Fruit fly (Drosophila melanogaster) whole organism, embryonic: ENCODE results near the gene Naa20A.

Experiments used
- Atf6 ChIP-seq: fragments of 200-800 bp; sonication (Bioruptor generic); IDR thresholded peaks from 2 replicates; pipeline ENCODE4 v1.3.6; 2022; ENCODE audit warnings: missing biosample characterization, missing genetic modification characterization
- Awh ChIP-seq: fragments of 200-800 bp; sonication (Bioruptor generic); IDR thresholded peaks from 2 replicates; pipeline ENCODE4, ENCODE4 v1.3.6; 2022; ENCODE audit warnings: missing biosample characterization, missing genetic modification characterization
- Bdp1 ChIP-seq: fragments of 200-800 bp; sonication (Bioruptor generic); optimal IDR thresholded peaks from 3 replicates; lab custom pipeline; 2016; ENCODE audit warnings: missing biosample characterization, missing genetic modification characterization
- CG10267 ChIP-seq: fragments of 200-800 bp; sonication (Bioruptor generic); optimal IDR thresholded peaks from 2 replicates; lab custom pipeline; 2018; ENCODE audit warnings: missing biosample characterization, mild to moderate bottlenecking, missing genetic modification characterization, moderate library complexity
- CG11456 ChIP-seq: fragments of 200-800 bp; sonication (Bioruptor generic); IDR thresholded peaks from 3 replicates; pipeline ENCODE4 v1.3.6; 2022; ENCODE audit warnings: missing biosample characterization, missing genetic modification characterization
- CG12219 ChIP-seq: fragments of 200-800 bp; sonication (Bioruptor generic); optimal IDR thresholded peaks from 3 replicates; lab custom pipeline; 2018; ENCODE audit warnings: missing biosample characterization, mild to moderate bottlenecking, missing genetic modification characterization
- CG13894 ChIP-seq: fragments of 200-800 bp; sonication (Bioruptor generic); optimal IDR thresholded peaks from 3 replicates; lab custom pipeline; 2018; ENCODE audit warnings: missing biosample characterization, mild to moderate bottlenecking, missing genetic modification characterization, moderate library complexity
- CG15479 ChIP-seq: fragments of 200-800 bp; sonication (Bioruptor generic); optimal IDR thresholded peaks from 3 replicates; lab custom pipeline; 2019; ENCODE audit warnings: missing biosample characterization, mild to moderate bottlenecking, missing genetic modification characterization, moderate library complexity
- CG1647 ChIP-seq: fragments of 200-800 bp; sonication (Bioruptor generic); optimal IDR thresholded peaks from 3 replicates; lab custom pipeline; 2016; ENCODE audit warnings: missing biosample characterization, missing genetic modification characterization
- CG16779 ChIP-seq: fragments of 200-800 bp; sonication (Bioruptor generic); IDR thresholded peaks from 2 replicates; pipeline ENCODE4 v1.3.6; 2022; ENCODE audit warnings: missing biosample characterization, missing genetic modification characterization
- CG17328 ChIP-seq: fragments of 200-800 bp; sonication (Bioruptor generic); IDR thresholded peaks from 2 replicates; pipeline ENCODE4 v1.3.6; 2022; ENCODE audit warnings: missing biosample characterization, missing genetic modification characterization
- CG17829 ChIP-seq: fragments of 200-800 bp; optimal IDR thresholded peaks from 2 replicates; lab custom pipeline; 2019; ENCODE audit warnings: missing biosample characterization, mild to moderate bottlenecking, missing genetic modification characterization, moderate library complexity
- CG2129 ChIP-seq: fragments of 200-800 bp; sonication (Bioruptor generic); IDR thresholded peaks from 2 replicates; pipeline ENCODE4 v1.3.6; 2022; ENCODE audit warnings: missing biosample characterization, missing genetic modification characterization; ENCODE audit not compliant: partially characterized antibody
- CG2712 ChIP-seq: fragments of 200-800 bp; optimal IDR thresholded peaks from 3 replicates; lab custom pipeline; 2019; ENCODE audit warnings: missing biosample characterization, mild to moderate bottlenecking, missing genetic modification characterization, moderate library complexity
- CG31224 ChIP-seq: fragments of 200-800 bp; sonication (Bioruptor generic); IDR thresholded peaks from 2 replicates; pipeline ENCODE4 v1.3.6; 2022; ENCODE audit warnings: missing biosample characterization, missing genetic modification characterization
- CG31365 ChIP-seq: fragments of 200-800 bp; sonication (Bioruptor generic); optimal IDR thresholded peaks from 2 replicates; lab custom pipeline; 2018; ENCODE audit warnings: missing biosample characterization, mild to moderate bottlenecking, missing genetic modification characterization
- CG31388 ChIP-seq: fragments of 200-800 bp; sonication (Bioruptor generic); optimal IDR thresholded peaks from 2 replicates; lab custom pipeline; 2016; ENCODE audit warnings: missing biosample characterization, missing genetic modification characterization
- CG3281 ChIP-seq: fragments of 200-800 bp; sonication (Bioruptor generic); optimal IDR thresholded peaks from 3 replicates; lab custom pipeline; 2017; ENCODE audit warnings: missing biosample characterization, mild to moderate bottlenecking, missing genetic modification characterization
- CG34224 ChIP-seq: fragments of 200-800 bp; sonication (Bioruptor generic); IDR thresholded peaks from 3 replicates; pipeline ENCODE4 v1.3.6; 2022; ENCODE audit warnings: missing biosample characterization, missing genetic modification characterization; ENCODE audit not compliant: partially characterized antibody
- CG3726 ChIP-seq: fragments of 200-800 bp; sonication (Bioruptor generic); IDR thresholded peaks from 3 replicates; pipeline ENCODE4, ENCODE4 v1.3.6; 2022; ENCODE audit warnings: missing biosample characterization, missing genetic modification characterization
- Chrac-16 ChIP-seq: fragments of 200-800 bp; sonication (Bioruptor generic); optimal IDR thresholded peaks from 3 replicates; lab custom pipeline; 2016; ENCODE audit warnings: missing biosample characterization, missing genetic modification characterization
- Dip2 ChIP-seq: fragments of 200-800 bp; sonication (Bioruptor generic); IDR thresholded peaks from 2 replicates; pipeline ENCODE4 v1.3.6; 2022; ENCODE audit warnings: missing biosample characterization, missing genetic modification characterization
- Dll ChIP-seq: fragments of 200-800 bp; sonication (Bioruptor generic); IDR thresholded peaks from 4 replicates; pipeline ENCODE4 v1.3.6; 2022; ENCODE audit warnings: missing biosample characterization, missing genetic modification characterization; ENCODE audit not compliant: partially characterized antibody
- Doc2 ChIP-seq: fragments of 200-800 bp; sonication (Bioruptor generic); IDR thresholded peaks from 2 replicates; pipeline ENCODE4 v1.3.6; 2022; ENCODE audit warnings: missing biosample characterization, missing genetic modification characterization
- Fer2 ChIP-seq: fragments of 200-800 bp; sonication (Bioruptor generic); optimal IDR thresholded peaks from 2 replicates; lab custom pipeline; 2018; ENCODE audit warnings: missing biosample characterization, mild to moderate bottlenecking, missing genetic modification characterization, moderate library complexity
- HLH3B ChIP-seq: fragments of 200-800 bp; sonication (Bioruptor generic); IDR thresholded peaks from 2 replicates; pipeline ENCODE4 v1.3.6; 2022; ENCODE audit warnings: missing biosample characterization, missing genetic modification characterization
- Mad ChIP-seq: fragments of 200-800 bp; sonication (Bioruptor generic); optimal IDR thresholded peaks from 2 replicates; lab custom pipeline; 2016; ENCODE audit warnings: missing biosample characterization, missing genetic modification characterization
- Max ChIP-seq: fragments of 200-800 bp; sonication (Bioruptor generic); optimal IDR thresholded peaks from 2 replicates; lab custom pipeline; 2016; ENCODE audit warnings: missing biosample characterization, mild to moderate bottlenecking, missing genetic modification characterization
- Poxn ChIP-seq: fragments of 200-800 bp; sonication (Bioruptor generic); IDR thresholded peaks from 2 replicates; pipeline ENCODE4 v1.3.6; 2022; ENCODE audit warnings: missing biosample characterization, missing genetic modification characterization
- Scr ChIP-seq: fragments of 200-800 bp; sonication (Bioruptor generic); IDR thresholded peaks from 2 replicates; pipeline ENCODE4 v1.3.6; 2022; ENCODE audit warnings: missing biosample characterization, missing genetic modification characterization; ENCODE audit not compliant: partially characterized antibody
- Ssrp ChIP-seq: fragments of 200-800 bp; sonication (Bioruptor generic); optimal IDR thresholded peaks from 2 replicates; lab custom pipeline; 2018; ENCODE audit warnings: missing biosample characterization, mild to moderate bottlenecking, missing genetic modification characterization, moderate library complexity
- bbx ChIP-seq: fragments of 200-800 bp; sonication (Bioruptor generic); IDR thresholded peaks from 2 replicates; pipeline ENCODE4 v1.3.6; 2022; ENCODE audit warnings: missing biosample characterization, missing genetic modification characterization; ENCODE audit not compliant: partially characterized antibody
- cg ChIP-seq: fragments of 200-800 bp; sonication (Bioruptor generic); optimal IDR thresholded peaks from 3 replicates; lab custom pipeline; 2019; ENCODE audit warnings: missing biosample characterization, mild to moderate bottlenecking, missing genetic modification characterization, moderate library complexity
- da ChIP-seq: fragments of 200-800 bp; sonication (Bioruptor generic); optimal IDR thresholded peaks from 2 replicates; lab custom pipeline; 2016; ENCODE audit warnings: missing biosample characterization, missing genetic modification characterization
- dmrt11E ChIP-seq: fragments of 200-800 bp; sonication (Bioruptor generic); optimal IDR thresholded peaks from 3 replicates; lab custom pipeline; 2018; ENCODE audit warnings: missing biosample characterization, mild to moderate bottlenecking, missing genetic modification characterization, moderate library complexity
- esg ChIP-seq: fragments of 200-800 bp; sonication (Bioruptor generic); conservative IDR thresholded peaks from 2 replicates; pipeline ENCODE4 v1.3.6; 2022; ENCODE audit warnings: missing biosample characterization, missing genetic modification characterization
- ewg ChIP-seq: fragments of 200-800 bp; sonication (Bioruptor generic); optimal IDR thresholded peaks from 3 replicates; lab custom pipeline; 2017; ENCODE audit warnings: mild to moderate bottlenecking, missing biosample characterization, missing genetic modification reagents, missing genetic modification characterization
- fd102C ChIP-seq: fragments of 200-800 bp; sonication (Bioruptor generic); optimal IDR thresholded peaks from 2 replicates; lab custom pipeline; 2018; ENCODE audit warnings: missing biosample characterization, mild to moderate bottlenecking, missing genetic modification characterization, moderate library complexity
- fd96Cb ChIP-seq: fragments of 200-800 bp; sonication (Bioruptor generic); optimal IDR thresholded peaks from 2 replicates; lab custom pipeline; 2018; ENCODE audit warnings: missing biosample characterization, mild to moderate bottlenecking, missing genetic modification characterization, moderate library complexity
- ftz-f1 ChIP-seq: fragments of 200-800 bp; sonication (Bioruptor generic); optimal IDR thresholded peaks from 2 replicates; lab custom pipeline; 2016; ENCODE audit warnings: missing biosample characterization, missing genetic modification characterization
- gcm2 ChIP-seq: fragments of 200-800 bp; sonication (Bioruptor generic); optimal IDR thresholded peaks from 2 replicates; lab custom pipeline; 2016; ENCODE audit warnings: missing biosample characterization, missing genetic modification characterization
- ham ChIP-seq: fragments of 200-800 bp; sonication (Bioruptor generic); IDR thresholded peaks from 2 replicates; pipeline ENCODE4 v1.3.6; 2022; ENCODE audit warnings: missing biosample characterization, missing genetic modification characterization
- kni ChIP-seq: fragments of 200-800 bp; sonication (Bioruptor generic); optimal IDR thresholded peaks from 3 replicates; lab custom pipeline; 2017; ENCODE audit warnings: mild to moderate bottlenecking, missing biosample characterization, missing genetic modification reagents, missing genetic modification characterization
- maf-S ChIP-seq: fragments of 200-800 bp; sonication (Bioruptor generic); optimal IDR thresholded peaks from 2 replicates; lab custom pipeline; 2016; ENCODE audit warnings: missing biosample characterization, missing genetic modification characterization
- nau ChIP-seq: fragments of 200-800 bp; sonication (Bioruptor generic); optimal IDR thresholded peaks from 3 replicates; lab custom pipeline; 2017; ENCODE audit warnings: missing biosample characterization, mild to moderate bottlenecking, missing genetic modification characterization, missing genetic modification reagents
- pb ChIP-seq: fragments of 200-800 bp; sonication (Bioruptor generic); optimal IDR thresholded peaks from 3 replicates; lab custom pipeline; 2016; ENCODE audit warnings: missing biosample characterization, missing genetic modification characterization
- ranshi ChIP-seq: fragments of 200-800 bp; sonication (Bioruptor generic); IDR thresholded peaks from 2 replicates; pipeline ENCODE4 v1.3.6; 2022; ENCODE audit warnings: missing biosample characterization, missing genetic modification characterization
- salm ChIP-seq: fragments of 200-800 bp; sonication (Bioruptor generic); optimal IDR thresholded peaks from 2 replicates; lab custom pipeline; 2018; ENCODE audit warnings: missing biosample characterization, mild to moderate bottlenecking, missing genetic modification characterization
- tgo ChIP-seq: fragments of 200-800 bp; sonication (Bioruptor generic); IDR thresholded peaks from 3 replicates; pipeline ENCODE4 v1.3.6; 2022; ENCODE audit warnings: missing biosample characterization, missing genetic modification characterization
- usp ChIP-seq: fragments of >200 bp; optimal IDR thresholded peaks from 2 replicates; lab custom pipeline; 2017; ENCODE audit warnings: missing biosample characterization, missing genetic modification characterization
- yki ChIP-seq: fragments of >200 bp; optimal IDR thresholded peaks from 3 replicates; lab custom pipeline; 2018

Gene Naa20A

dm6 chrX:19662583-19663195 lies 39.8 kb upstream of the Naa20A start (continued):
- TF ChIP-seq CG2712 (tag; lab: Kevin White, UChicago) (no peak), salm (tag; lab: Kevin White, UChicago) (no peak), dmrt11E (tag; lab: Kevin White, UChicago) (no peak), Scr (GFP tag; lab: Robert Waterston, UW) (no peak), Dip2 (no peak), CG11456 (GFP tag; lab: Robert Waterston, UW) (no peak), CG3281 (GFP tag; lab: Kevin White, UChicago) (no peak), CG17829 (no peak), CG2129 (GFP tag; lab: Robert Waterston, UW) (no peak), gcm2 (GFP tag; lab: Kevin White, UChicago) (no peak), CG15479 (GFP tag; lab: Kevin White, UChicago) (no peak), CG1647 (GFP tag; lab: Kevin White, UChicago) (no peak), CG12219 (GFP tag; lab: Kevin White, UChicago) (no peak), CG13894 (tag; lab: Kevin White, UChicago) (no peak), CG31388 (GFP tag; lab: Kevin White, UChicago) (no peak), CG17328 (GFP tag; lab: Robert Waterston, UW) (no peak), kni (GFP tag; lab: Kevin White, UChicago) (no peak), CG31365 (tag; lab: Kevin White, UChicago) (no peak), Max (no peak), pb (GFP tag; lab: Kevin White, UChicago) (no peak), Doc2 (GFP tag; lab: Robert Waterston, UW) (no peak), ewg (GFP tag; lab: Kevin White, UChicago) (no peak), cg (GFP tag; lab: Kevin White, UChicago) (peak; percentile 67), CG10267 (tag; lab: Kevin White, UChicago) (no peak), ranshi (no peak), nau (GFP tag; lab: Kevin White, UChicago) (no peak), tgo (GFP tag; lab: Robert Waterston, UW) (no peak), Ssrp (tag; lab: Kevin White, UChicago) (no peak), ham (no peak), CG3726 (no peak), bbx (peak; percentile 37), Poxn (no peak), fd96Cb (no peak), Bdp1 (GFP tag; lab: Kevin White, UChicago) (no peak), CG31224 (GFP tag; lab: Robert Waterston, UW) (no peak), Awh (GFP tag; lab: Robert Waterston, UW) (no peak), Mad (GFP tag; lab: Kevin White, UChicago) (no peak), da (GFP tag; lab: Kevin White, UChicago) (no peak), esg (no peak), yki (lab: Kevin White, UChicago) (no peak), Dll (GFP tag; lab: Robert Waterston, UW) (0 out of 4 replicates have a peak, but pooled peaks have one; percentile 18), Atf6 (GFP tag; lab: Robert Waterston, UW) (no peak), Fer2 (no peak), ftz-f1 (GFP tag; lab: Kevin White, UChicago) (no peak), fd102C (GFP tag; lab: Kevin White, UChicago) (no peak), HLH3B (GFP tag; lab: Robert Waterston, UW) (no peak), maf-S (GFP tag; lab: Kevin White, UChicago) (no peak), usp (no peak), Chrac-16 (GFP tag; lab: Kevin White, UChicago) (no peak), CG34224 (GFP tag; lab: Robert Waterston, UW) (0 out of 3 replicates have a peak, but pooled peaks have one; percentile 31), CG16779 (GFP tag; lab: Robert Waterston, UW) (no peak)
